Fruit fly (Drosophila melanogaster): Measurements from ENCODE around the gene Wdr81.

Gene Wdr81

dm6 chr2L:12006397-12007330 is 14.1 kb downstream of the Wdr81 start (continued):
- peak; percentile 59 for TF ChIP-seq Mad (GFP tag; optimal IDR thresholded peaks at IDR 0.05)
- no peak for TF ChIP-seq CG11696 (GFP tag; IDR thresholded peaks at IDR 0.05)
- peak; percentile 88 for TF ChIP-seq Nf-YB (GFP tag; optimal IDR thresholded peaks at IDR 0.05)
- TF ChIP-seq gcm2 (GFP tag; optimal IDR thresholded peaks at IDR 0.05) = peak; percentile 36
- TF ChIP-seq repo (GFP tag; optimal IDR thresholded peaks at IDR 0.05) = peak; percentile 15
- peak; percentile 30 for TF ChIP-seq her (GFP tag; optimal IDR thresholded peaks at IDR 0.05)
- peak; percentile 93 for TF ChIP-seq unpg (GFP tag; optimal IDR thresholded peaks at IDR 0.05)
- peak; percentile 97 for TF ChIP-seq Fer1 (GFP tag; optimal IDR thresholded peaks at IDR 0.05)
- TF ChIP-seq Blimp-1 (GFP tag; optimal IDR thresholded peaks at IDR 0.05) = peak; percentile 91
- TF ChIP-seq CG7839 (tag; optimal IDR thresholded peaks at IDR 0.05) = peak; percentile 98
- peak; percentile 97 for TF ChIP-seq bcd (GFP tag; optimal IDR thresholded peaks at IDR 0.05)
- TF ChIP-seq CG14710 (tag; optimal IDR thresholded peaks at IDR 0.05) = peak; percentile 97
- peak; percentile 100 for TF ChIP-seq ftz-f1 (GFP tag; optimal IDR thresholded peaks at IDR 0.05)
- TF ChIP-seq CG13624 (GFP tag; optimal IDR thresholded peaks at IDR 0.05) = peak; percentile 66
- TF ChIP-seq nom (GFP tag; optimal IDR thresholded peaks at IDR 0.05) = peak; percentile 81
- peak; percentile 3 for TF ChIP-seq zfh2 (GFP tag; optimal IDR thresholded peaks at IDR 0.05)
- TF ChIP-seq CG30403 (GFP tag; optimal IDR thresholded peaks at IDR 0.05) = peak; percentile 95
- TF ChIP-seq jigr1 (GFP tag; IDR thresholded peaks at IDR 0.05) = no peak
- no peak for TF ChIP-seq CG3163 (GFP tag; optimal IDR thresholded peaks at IDR 0.05)
- peak; percentile 97 for TF ChIP-seq Oli (tag; optimal IDR thresholded peaks at IDR 0.05)
- TF ChIP-seq CG14441 (GFP tag; IDR thresholded peaks at IDR 0.05) = no peak
- TF ChIP-seq CG7271 (tag; optimal IDR thresholded peaks at IDR 0.05) = peak; percentile 81
- peak; percentile 96 for TF ChIP-seq CG11504 (tag; optimal IDR thresholded peaks at IDR 0.05)
- TF ChIP-seq sug (tag; optimal IDR thresholded peaks at IDR 0.05) = peak; percentile 92
- peak; percentile 12 for TF ChIP-seq CG14965 (GFP tag; optimal IDR thresholded peaks at IDR 0.05; ENCODE audit: borderline replicate concordance)
- peak; percentile 42 for TF ChIP-seq CG17186 (GFP tag; optimal IDR thresholded peaks at IDR 0.05)
- no peak for TF ChIP-seq pzg (GFP tag; optimal IDR thresholded peaks at IDR 0.05)
- TF ChIP-seq nau (GFP tag; optimal IDR thresholded peaks at IDR 0.05) = peak; percentile 50
- peak; percentile 84 for TF ChIP-seq CG30020 (tag; optimal IDR thresholded peaks at IDR 0.05)
- TF ChIP-seq Nf-YC (tag; optimal IDR thresholded peaks at IDR 0.05) = peak; percentile 87
- TF ChIP-seq CG2202 (tag; optimal IDR thresholded peaks at IDR 0.05) = peak; percentile 87
- TF ChIP-seq ato (GFP tag; IDR thresholded peaks at IDR 0.05; ENCODE audit: partially characterized antibody) = no peak
- TF ChIP-seq bsh (GFP tag; optimal IDR thresholded peaks at IDR 0.05) = peak; percentile 80 to 94
- peak; percentile 96 for TF ChIP-seq CG15269 (tag; optimal IDR thresholded peaks at IDR 0.05)
- peak; percentile 76 for TF ChIP-seq Hsf (GFP tag; optimal IDR thresholded peaks at IDR 0.05)
- TF ChIP-seq wek (GFP tag; optimal IDR thresholded peaks at IDR 0.05) = no peak
- TF ChIP-seq luna (GFP tag; optimal IDR thresholded peaks at IDR 0.05) = peak; percentile 32
- peak; percentile 89 for TF ChIP-seq salm (tag; optimal IDR thresholded peaks at IDR 0.05)
- peak; percentile 99 for TF ChIP-seq CG18262 (tag; optimal IDR thresholded peaks at IDR 0.05)
- TF ChIP-seq Sox102F (GFP tag; optimal IDR thresholded peaks at IDR 0.05) = peak; percentile 93
- TF ChIP-seq CG10431 (GFP tag; optimal IDR thresholded peaks at IDR 0.05) = peak; percentile 88
- TF ChIP-seq Med (GFP tag) = peak; percentile 71
- TF ChIP-seq Fer3 (tag; optimal IDR thresholded peaks at IDR 0.05) = peak; percentile 92
- TF ChIP-seq kni (GFP tag; optimal IDR thresholded peaks at IDR 0.05) = no peak
- TF ChIP-seq Asciz (GFP tag; optimal IDR thresholded peaks at IDR 0.05) = peak; percentile 93
- TF ChIP-seq crp (GFP tag; optimal IDR thresholded peaks at IDR 0.05) = peak in 1 of 2 experiments; percentile 58
- TF ChIP-seq CG17568 (GFP tag; optimal IDR thresholded peaks at IDR 0.05) = peak; percentile 80
